Worm (Caenorhabditis elegans): ENCODE data around the gene mogs-1.

DNA sequence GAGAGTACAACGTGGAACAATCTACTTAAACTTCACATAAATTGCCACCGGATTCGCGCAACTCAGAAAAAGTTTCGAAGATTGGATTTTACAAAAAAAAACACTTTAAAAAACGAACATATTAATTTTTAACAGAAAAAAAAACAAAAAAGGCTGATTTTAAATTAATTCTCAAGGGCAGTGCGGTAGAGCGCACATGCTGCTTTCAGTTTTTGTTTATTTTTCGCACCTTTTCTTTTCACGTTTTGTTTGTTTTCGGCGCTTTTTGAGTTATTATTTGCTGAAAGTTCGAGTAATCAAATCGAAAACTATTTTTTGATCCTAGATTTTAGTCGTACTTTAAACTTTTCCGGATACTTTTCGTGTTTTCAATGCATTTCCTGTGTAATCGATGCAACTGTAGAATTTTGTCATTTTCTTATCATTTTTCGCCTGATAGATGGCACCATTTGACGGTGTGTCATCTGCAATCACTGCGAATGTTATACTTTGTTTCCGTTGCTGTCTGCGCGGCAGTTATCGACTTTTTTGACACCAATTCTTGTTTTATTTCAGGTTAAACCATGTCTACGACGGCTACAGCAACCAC is 1.7 kb downstream of the mogs-1 start, which contains the start of gene F13H10.8:
- TF ChIP-seq nhr-237 (tag; optimal IDR thresholded peaks at IDR 0.05) (no peak), unc-62 (GFP tag; optimal IDR thresholded peaks at IDR 0.05) (no peak), ama-1 (optimal IDR thresholded peaks at IDR 0.05) (no peak), skn-1 (tag; optimal IDR thresholded peaks at IDR 0.05) (no peak), mdl-1 (tag; optimal IDR thresholded peaks at IDR 0.05) (no peak), sma-9 (GFP tag; optimal IDR thresholded peaks at IDR 0.05) (no peak), sma-9 (tag; optimal IDR thresholded peaks at IDR 0.05) (no peak)
